Worm (Caenorhabditis elegans) whole organism, L4 larva: ENCODE measurements around the gene srt-16.

Experiments used
- R02D3.7 ChIP-seq: fragments of 150-350 bp; sonication (generic microtip); optimal IDR thresholded peaks from 3 replicates; lab custom pipeline; 2014; ENCODE audit warnings: missing biosample characterization, missing genetic modification characterization
- ceh-82 ChIP-seq: sonication (generic microtip); optimal IDR thresholded peaks from 2 replicates; lab custom pipeline; 2017; ENCODE audit warnings: missing biosample characterization, missing genetic modification characterization
- lir-3 ChIP-seq: sonication (generic microtip); optimal IDR thresholded peaks from 2 replicates; lab custom pipeline; 2016; ENCODE audit warnings: mild to moderate bottlenecking, missing genetic modification characterization, missing compliant biosample characterization
- nhr-77 ChIP-seq: fragments of 150-350 bp; optimal IDR thresholded peaks from 2 replicates; lab custom pipeline; 2014; ENCODE audit warnings: missing biosample characterization, missing genetic modification characterization
- pqm-1 ChIP-seq: sonication (generic microtip); optimal IDR thresholded peaks from 2 replicates; lab custom pipeline; 2017; ENCODE audit warnings: missing biosample characterization, missing genetic modification characterization

ce11 chrV:3062078-3062477 is 2.2 kb downstream of the srt-16 start, which contains the start of gene srt-15:
- TF ChIP-seq ceh-82 (no peak), nhr-77 (no peak), R02D3.7 (tag; lab: Kevin White, UChicago) (no peak), lir-3 (tag; lab: Kevin White, UChicago) (no peak), pqm-1 (tag; lab: Kevin White, UChicago) (no peak)
